Fruit fly (Drosophila melanogaster) whole organism, embryonic: ENCODE data around the gene Cdc42.

Experiments
- Atf-2 ChIP-seq: fragments of 200-800 bp; sonication (Bioruptor generic); optimal IDR thresholded peaks from 2 replicates; lab custom pipeline; 2016; ENCODE audit warnings: missing biosample characterization, missing genetic modification characterization
- CG11456 ChIP-seq: fragments of 200-800 bp; sonication (Bioruptor generic); IDR thresholded peaks from 3 replicates; pipeline ENCODE4 v1.3.6; 2022; ENCODE audit warnings: missing biosample characterization, missing genetic modification characterization
- CG12236 ChIP-seq: fragments of 200-800 bp; sonication (Bioruptor generic); optimal IDR thresholded peaks from 2 replicates; lab custom pipeline; 2016; ENCODE audit warnings: missing biosample characterization, missing genetic modification characterization
- CG12744 ChIP-seq: fragments of 200-800 bp; sonication (Bioruptor generic); optimal IDR thresholded peaks from 2 replicates; lab custom pipeline; 2016; ENCODE audit warnings: missing biosample characterization, missing genetic modification characterization
- CG15514 ChIP-seq: fragments of 200-800 bp; sonication (Bioruptor generic); optimal IDR thresholded peaks from 3 replicates; lab custom pipeline; 2017; ENCODE audit warnings: missing biosample characterization, missing genetic modification characterization, mild to moderate bottlenecking, moderate library complexity, missing genetic modification reagents
- CG15601 ChIP-seq: fragments of 200-800 bp; sonication (Bioruptor generic); optimal IDR thresholded peaks from 3 replicates; lab custom pipeline; 2019; ENCODE audit warnings: missing biosample characterization, mild to moderate bottlenecking, missing genetic modification characterization, moderate library complexity
- CG16815 ChIP-seq: fragments of 200-800 bp; sonication (Bioruptor generic); optimal IDR thresholded peaks from 3 replicates; lab custom pipeline; 2017; ENCODE audit warnings: missing biosample characterization, mild to moderate bottlenecking, missing genetic modification characterization
- CG18262 ChIP-seq: fragments of 200-800 bp; optimal IDR thresholded peaks from 3 replicates; lab custom pipeline; 2019; ENCODE audit warnings: missing biosample characterization, mild to moderate bottlenecking, missing genetic modification characterization, moderate library complexity
- CG2202 ChIP-seq: fragments of 200-800 bp; sonication (Bioruptor generic); optimal IDR thresholded peaks from 2 replicates; lab custom pipeline; 2018; ENCODE audit warnings: missing biosample characterization, mild to moderate bottlenecking, missing genetic modification characterization
- CG33557 ChIP-seq: fragments of 200-800 bp; sonication (Bioruptor generic); optimal IDR thresholded peaks from 2 replicates; lab custom pipeline; 2019; ENCODE audit warnings: missing biosample characterization, mild to moderate bottlenecking, missing genetic modification characterization, moderate library complexity
- CG34422 ChIP-seq: fragments of 200-800 bp; sonication (Bioruptor generic); IDR thresholded peaks from 3 replicates; pipeline ENCODE4 v1.3.6; 2022; ENCODE audit warnings: missing biosample characterization, missing genetic modification characterization
- CG42726 ChIP-seq: fragments of 200-800 bp; sonication (Bioruptor generic); IDR thresholded peaks from 2 replicates; pipeline ENCODE4 v1.3.6; 2022; ENCODE audit warnings: missing biosample characterization, missing genetic modification characterization; ENCODE audit not compliant: partially characterized antibody
- CG4404 ChIP-seq: fragments of 200-800 bp; sonication (Bioruptor generic); IDR thresholded peaks from 2 replicates; pipeline ENCODE4 v1.3.6; 2022; ENCODE audit warnings: missing biosample characterization, missing genetic modification characterization
- CG4854 ChIP-seq: fragments of 200-800 bp; sonication (Bioruptor generic); optimal IDR thresholded peaks from 2 replicates; lab custom pipeline; 2016; ENCODE audit warnings: missing biosample characterization, missing genetic modification characterization, inconsistent platforms
- CG8290 ChIP-seq, 3 experiments: fragments of 200-800 bp; sonication (Bioruptor generic); optimal IDR thresholded peaks; 2 replicates each; lab custom pipeline; 2016 to 2019; ENCODE audit warnings: missing biosample characterization in 3 of 3, missing genetic modification characterization in 3 of 3, mild to moderate bottlenecking in 2 of 3, moderate library complexity in 1 of 3
- Camta ChIP-seq: fragments of 200-800 bp; sonication (Bioruptor generic); optimal IDR thresholded peaks from 2 replicates; lab custom pipeline; 2016; ENCODE audit warnings: missing biosample characterization, missing genetic modification characterization
- Chrac-16 ChIP-seq: fragments of 200-800 bp; sonication (Bioruptor generic); optimal IDR thresholded peaks from 3 replicates; lab custom pipeline; 2016; ENCODE audit warnings: missing biosample characterization, missing genetic modification characterization
- Dp ChIP-seq: fragments of 200-800 bp; sonication (Bioruptor generic); optimal IDR thresholded peaks from 2 replicates; lab custom pipeline; 2018; ENCODE audit warnings: missing biosample characterization, mild to moderate bottlenecking, missing genetic modification characterization, moderate library complexity
- Eip74EF ChIP-seq, 2 experiments: fragments of 200-800 bp in 1 of 2; fragments of >200 bp in 1 of 2; sonication (Bioruptor generic) in 1 of 2; optimal IDR thresholded peaks; 2 replicates each; lab custom pipeline; 2017 to 2019; ENCODE audit warnings: missing biosample characterization in 2 of 2, missing genetic modification characterization in 2 of 2, mild to moderate bottlenecking in 1 of 2, moderate library complexity in 1 of 2
- Fer3 ChIP-seq: fragments of 200-800 bp; sonication (Bioruptor generic); optimal IDR thresholded peaks from 2 replicates; lab custom pipeline; 2018; ENCODE audit warnings: missing biosample characterization, mild to moderate bottlenecking, missing genetic modification characterization, moderate library complexity
- Gsc ChIP-seq: fragments of 200-800 bp; sonication (Bioruptor generic); IDR thresholded peaks from 2 replicates; pipeline ENCODE4 v1.3.6; 2022; ENCODE audit warnings: missing biosample characterization, missing genetic modification characterization
- Hand ChIP-seq: fragments of 200-800 bp; sonication (Bioruptor generic); optimal IDR thresholded peaks from 2 replicates; lab custom pipeline; 2017; ENCODE audit warnings: mild to moderate bottlenecking, missing biosample characterization, missing genetic modification reagents, missing genetic modification characterization
- Kr ChIP-seq: fragments of 200-800 bp; sonication (Bioruptor generic); optimal IDR thresholded peaks from 2 replicates; lab custom pipeline; 2017; ENCODE audit warnings: missing biosample characterization, mild to moderate bottlenecking, missing genetic modification characterization
- Lhr ChIP-seq: fragments of 200-800 bp; sonication (Bioruptor generic); optimal IDR thresholded peaks from 3 replicates; lab custom pipeline; 2017; ENCODE audit warnings: mild to moderate bottlenecking, missing biosample characterization, missing genetic modification reagents, missing genetic modification characterization
- Mad ChIP-seq: fragments of 200-800 bp; sonication (Bioruptor generic); optimal IDR thresholded peaks from 2 replicates; lab custom pipeline; 2016; ENCODE audit warnings: missing biosample characterization, missing genetic modification characterization
- Med ChIP-seq: fragments of 200-800 bp; sonication (Bioruptor generic); peaks from one replicate; lab custom pipeline; 2016; ENCODE audit warnings: missing biosample characterization, missing genetic modification characterization, mild to moderate bottlenecking, inconsistent platforms, moderate library complexity
- Myb ChIP-seq: fragments of 200-800 bp; sonication (Bioruptor generic); optimal IDR thresholded peaks from 2 replicates; lab custom pipeline; 2016; ENCODE audit warnings: missing biosample characterization, missing genetic modification characterization
- NC2β ChIP-seq: fragments of 200-800 bp; sonication (Bioruptor generic); optimal IDR thresholded peaks from 2 replicates; lab custom pipeline; 2016; ENCODE audit warnings: missing biosample characterization, missing genetic modification characterization
- Nf-YB ChIP-seq: fragments of 200-800 bp; sonication (Bioruptor generic); optimal IDR thresholded peaks from 3 replicates; lab custom pipeline; 2019; ENCODE audit warnings: missing biosample characterization, mild to moderate bottlenecking, missing genetic modification characterization, moderate library complexity
- Pdp1 ChIP-seq, 2 experiments: fragments of 200-800 bp; sonication (Bioruptor generic); optimal IDR thresholded peaks; 3 replicates each; lab custom pipeline; 2016; ENCODE audit warnings: missing biosample characterization in 2 of 2, missing genetic modification characterization in 2 of 2, mild to moderate bottlenecking in 1 of 2, moderate library complexity in 1 of 2
- Poxn ChIP-seq: fragments of 200-800 bp; sonication (Bioruptor generic); IDR thresholded peaks from 2 replicates; pipeline ENCODE4 v1.3.6; 2022; ENCODE audit warnings: missing biosample characterization, missing genetic modification characterization
- Ravus ChIP-seq: fragments of 200-800 bp; sonication (Bioruptor generic); IDR thresholded peaks from 2 replicates; pipeline ENCODE4 v1.3.6; 2022; ENCODE audit warnings: missing biosample characterization, missing genetic modification characterization
- Usf ChIP-seq: fragments of 200-800 bp; sonication (Bioruptor generic); optimal IDR thresholded peaks from 2 replicates; lab custom pipeline; 2017; ENCODE audit warnings: missing genotype, missing biosample characterization, missing genetic modification characterization
- ash1 ChIP-seq: fragments of 200-800 bp; sonication (Bioruptor generic); optimal IDR thresholded peaks from 2 replicates; lab custom pipeline; 2018; ENCODE audit warnings: missing biosample characterization, mild to moderate bottlenecking, missing genetic modification characterization
- croc ChIP-seq: fragments of 200-800 bp; sonication (Bioruptor generic); conservative IDR thresholded peaks from 3 replicates; pipeline ENCODE4 v1.3.6; 2022; ENCODE audit warnings: missing biosample characterization, missing genetic modification characterization
- crp ChIP-seq, 2 experiments: fragments of 200-800 bp; sonication (Bioruptor generic); optimal IDR thresholded peaks; 2 replicates in 1 of 2; 3 replicates in 1 of 2; lab custom pipeline; 2017; ENCODE audit warnings: missing biosample characterization in 2 of 2, missing genetic modification characterization in 2 of 2, mild to moderate bottlenecking in 1 of 2, moderate library complexity in 1 of 2
- dysf ChIP-seq: fragments of 200-800 bp; sonication (Bioruptor generic); IDR thresholded peaks from 3 replicates; pipeline ENCODE4 v1.3.6; 2022; ENCODE audit warnings: missing biosample characterization, missing genetic modification characterization
- eyg ChIP-seq: fragments of 200-800 bp; sonication (Bioruptor generic); optimal IDR thresholded peaks from 3 replicates; lab custom pipeline; 2016; ENCODE audit warnings: missing biosample characterization, missing genetic modification characterization
- gce ChIP-seq: fragments of 200-800 bp; sonication (Bioruptor generic); IDR thresholded peaks from 3 replicates; pipeline ENCODE4 v1.3.6; 2022; ENCODE audit warnings: missing biosample characterization, missing genetic modification characterization
- gcm ChIP-seq: fragments of 200-800 bp; sonication (Bioruptor generic); optimal IDR thresholded peaks from 2 replicates; lab custom pipeline; 2019; ENCODE audit warnings: missing biosample characterization, mild to moderate bottlenecking, missing genetic modification characterization, moderate library complexity
- insv ChIP-seq, 2 experiments: fragments of 200-800 bp; sonication (Bioruptor generic); optimal IDR thresholded peaks; 3 replicates each; lab custom pipeline; 2016 to 2018; ENCODE audit warnings: missing biosample characterization in 2 of 2, missing genetic modification characterization in 2 of 2
- pzg ChIP-seq: fragments of 200-800 bp; sonication (Bioruptor generic); optimal IDR thresholded peaks from 3 replicates; lab custom pipeline; 2018; ENCODE audit warnings: missing biosample characterization, mild to moderate bottlenecking, missing genetic modification characterization, moderate library complexity
- ro ChIP-seq: fragments of 200-800 bp; sonication (Bioruptor generic); IDR thresholded peaks from 2 replicates; pipeline ENCODE4 v1.3.6; 2022; ENCODE audit warnings: missing biosample characterization, missing genetic modification characterization
- row ChIP-seq: fragments of 200-800 bp; sonication (Bioruptor generic); IDR thresholded peaks from 3 replicates; pipeline ENCODE4 v1.3.6; 2022; ENCODE audit warnings: missing biosample characterization, missing genetic modification characterization
- sna ChIP-seq: fragments of 200-800 bp; sonication (Bioruptor generic); IDR thresholded peaks from 2 replicates; pipeline ENCODE4 v1.3.6; 2022; ENCODE audit warnings: missing biosample characterization, missing genetic modification characterization; ENCODE audit not compliant: partially characterized antibody
- stwl ChIP-seq: fragments of 200-800 bp; sonication (Bioruptor generic); optimal IDR thresholded peaks from 3 replicates; lab custom pipeline; 2018; ENCODE audit warnings: missing biosample characterization, mild to moderate bottlenecking, missing genetic modification characterization, moderate library complexity
- tio ChIP-seq: fragments of 200-800 bp; sonication (Bioruptor generic); optimal IDR thresholded peaks from 2 replicates; lab custom pipeline; 2017; ENCODE audit warnings: missing biosample characterization, missing genetic modification characterization, inconsistent platforms
- ttk ChIP-seq: fragments of 200-800 bp; sonication (Bioruptor generic); IDR thresholded peaks from 2 replicates; pipeline ENCODE4 v2.1.2; 2022; ENCODE audit warnings: missing biosample characterization, missing genetic modification characterization
- zfh2 ChIP-seq: fragments of 200-800 bp; sonication (Bioruptor generic); optimal IDR thresholded peaks from 2 replicates; lab custom pipeline; 2016; ENCODE audit warnings: missing biosample characterization, missing genetic modification characterization

Gene Cdc42

dm6 chrX:19745908-19746604 is 49.2 kb downstream of the Cdc42 start, which contains the start of gene parvin (continued):
- TF ChIP-seq row (GFP tag; lab: Robert Waterston, UW) (no peak), gcm (GFP tag; lab: Kevin White, UChicago) (no peak), Poxn (GFP tag; lab: Robert Waterston, UW) (no peak), Pdp1 (GFP tag; optimal IDR thresholded peaks at IDR 0.05; lab: Kevin White, UChicago) (peak in 1 of 2 experiments; percentile 95), Camta (no peak), CG16815 (GFP tag; lab: Kevin White, UChicago) (no peak), Lhr (no peak), Mad (GFP tag; lab: Kevin White, UChicago) (no peak), NC2β (GFP tag; lab: Kevin White, UChicago) (no peak), ro (GFP tag; lab: Robert Waterston, UW) (no peak), croc (GFP tag; lab: Robert Waterston, UW) (no peak), dysf (GFP tag; lab: Robert Waterston, UW) (no peak), CG18262 (tag; lab: Kevin White, UChicago) (no peak), sna (0 out of 2 replicates have a peak, but pooled peaks have one; percentile 14), CG2202 (tag; lab: Kevin White, UChicago) (no peak), CG42726 (GFP tag; lab: Robert Waterston, UW) (no peak), Eip74EF (GFP tag; optimal IDR thresholded peaks at IDR 0.05; lab: Kevin White, UChicago) (no peak), crp (GFP tag; optimal IDR thresholded peaks at IDR 0.05; lab: Kevin White, UChicago) (no peak), CG33557 (GFP tag; lab: Kevin White, UChicago) (no peak), Dp (GFP tag; lab: Kevin White, UChicago) (no peak), Nf-YB (GFP tag; lab: Kevin White, UChicago) (no peak), pzg (GFP tag; lab: Kevin White, UChicago) (peak; percentile 37), ash1 (GFP tag; lab: Kevin White, UChicago) (no peak), Usf (no peak), Myb (GFP tag; lab: Kevin White, UChicago) (no peak), CG4854 (GFP tag; lab: Kevin White, UChicago) (no peak), eyg (GFP tag; lab: Kevin White, UChicago) (no peak), CG12744 (GFP tag; lab: Kevin White, UChicago) (no peak), CG15514 (GFP tag; lab: Kevin White, UChicago) (peak; percentile 36), CG15601 (no peak), Med (GFP tag; lab: Kevin White, UChicago) (peak; percentile 28), Gsc (GFP tag; lab: Robert Waterston, UW) (no peak), Fer3 (tag; lab: Kevin White, UChicago) (no peak), stwl (tag; lab: Kevin White, UChicago) (peak; percentile 22), CG8290 (GFP tag; optimal IDR thresholded peaks at IDR 0.05; lab: Kevin White, UChicago) (no peak), CG8290 (tag; optimal IDR thresholded peaks at IDR 0.05; lab: Kevin White, UChicago) (peak in 1 of 2 experiments; percentile 18), ttk (GFP tag; lab: Robert Waterston, UW) (no peak), Hand (no peak), insv (GFP tag; optimal IDR thresholded peaks at IDR 0.05; lab: Kevin White, UChicago) (no peak), gce (no peak), Atf-2 (GFP tag; lab: Kevin White, UChicago) (no peak), Ravus (GFP tag; lab: Robert Waterston, UW) (no peak), Chrac-16 (no peak), CG12236 (GFP tag; lab: Kevin White, UChicago) (no peak), CG11456 (GFP tag; lab: Robert Waterston, UW) (no peak), tio (GFP tag; lab: Kevin White, UChicago) (no peak), Kr (no peak), zfh2 (no peak), CG4404 (no peak), CG34422 (GFP tag; lab: Robert Waterston, UW) (no peak)
